Worm (Caenorhabditis elegans) whole organism, L4 larva: ENCODE data around the gene srz-97.

Experiments
- F49E8.2 ChIP-seq: sonication (generic microtip); optimal IDR thresholded peaks from 2 replicates; lab custom pipeline; 2016; ENCODE audit warnings: missing compliant biosample characterization, mild to moderate bottlenecking, missing genetic modification characterization, borderline replicate concordance
- T20F7.1 ChIP-seq: fragments of 200-800 bp; sonication (Bioruptor generic); optimal IDR thresholded peaks from 2 replicates; lab custom pipeline; 2018; ENCODE audit warnings: mild to moderate bottlenecking, missing genetic modification characterization, missing compliant biosample characterization
- Y48G9A.11 ChIP-seq: fragments of 200-800 bp; sonication (Bioruptor generic); IDR thresholded peaks from 2 replicates; pipeline ENCODE4 v1.3.6; 2022; ENCODE audit warnings: missing genetic modification reagents, missing genetic modification characterization, missing compliant biosample characterization
- ZK546.5 ChIP-seq, 2 experiments: sonication (generic microtip); optimal IDR thresholded peaks; 2 replicates each; lab custom pipeline; 2017; ENCODE audit warnings: missing biosample characterization in 2 of 2, missing genetic modification characterization in 2 of 2
- aly-2 ChIP-seq: sonication (generic microtip); optimal IDR thresholded peaks from 2 replicates; lab custom pipeline; 2018; ENCODE audit warnings: missing biosample characterization, missing genetic modification characterization
- ceh-20 ChIP-seq: fragments of 200-800 bp; sonication (Bioruptor generic); IDR thresholded peaks from 2 replicates; pipeline ENCODE4 v1.3.6; 2022; ENCODE audit warnings: missing genetic modification reagents, missing genetic modification characterization, missing compliant biosample characterization
- ceh-44 ChIP-seq: fragments of 200-800 bp; sonication (Bioruptor generic); IDR thresholded peaks from 2 replicates; pipeline ENCODE4 v1.3.6; 2022; ENCODE audit warnings: missing genetic modification reagents, missing genetic modification characterization, missing compliant biosample characterization
- ceh-62 ChIP-seq: sonication (generic microtip); optimal IDR thresholded peaks from 2 replicates; lab custom pipeline; 2017; ENCODE audit warnings: missing biosample characterization, missing genetic modification characterization
- ces-1 ChIP-seq: fragments of 150-350 bp; sonication (generic microtip); optimal IDR thresholded peaks from 4 replicates; lab custom pipeline; 2014; ENCODE audit warnings: missing biosample characterization, missing genetic modification reagents, missing genetic modification characterization
- cey-2 ChIP-seq: sonication (generic microtip); optimal IDR thresholded peaks from 3 replicates; lab custom pipeline; 2017; ENCODE audit warnings: missing genetic modification characterization, mild to moderate bottlenecking, missing compliant biosample characterization, antibody characterized with exemption, borderline replicate concordance; ENCODE audit not compliant: insufficient read depth
- ctbp-1 ChIP-seq: fragments of 200-800 bp; sonication (Bioruptor generic); IDR thresholded peaks from 2 replicates; pipeline ENCODE4 v1.3.6; 2022; ENCODE audit warnings: missing genetic modification reagents, missing genetic modification characterization, missing compliant biosample characterization
- daf-16 ChIP-seq, 3 experiments: sonication (generic microtip); optimal IDR thresholded peaks; 2 replicates each; lab custom pipeline; 2016 to 2017; ENCODE audit warnings: missing genetic modification characterization in 3 of 3, missing genetic modification reagents in 3 of 3, mild to moderate bottlenecking in 2 of 3, missing compliant biosample characterization in 2 of 3, missing biosample characterization in 1 of 3, moderate library complexity in 1 of 3
- daf-19 ChIP-seq: fragments of 200-800 bp; sonication (Bioruptor generic); conservative IDR thresholded peaks from 2 replicates; pipeline ENCODE4 v1.3.6; 2022; ENCODE audit warnings: missing genetic modification characterization, missing compliant biosample characterization
- dmd-6 ChIP-seq: fragments of 200-800 bp; sonication (Bioruptor generic); IDR thresholded peaks from 2 replicates; pipeline ENCODE4 v1.3.6; 2022; ENCODE audit warnings: missing genetic modification reagents, missing genetic modification characterization, missing compliant biosample characterization
- dmd-8 ChIP-seq: fragments of 200-800 bp; sonication (Bioruptor generic); IDR thresholded peaks from 2 replicates; pipeline ENCODE4 v1.3.6; 2022; ENCODE audit warnings: missing genetic modification characterization, missing compliant biosample characterization
- dpl-1 ChIP-seq: fragments of 150-350 bp; optimal IDR thresholded peaks from 2 replicates; lab custom pipeline; 2014; ENCODE audit warnings: missing biosample characterization, missing genetic modification reagents, missing genetic modification characterization
- duxl-1 ChIP-seq: sonication (generic microtip); optimal IDR thresholded peaks from 2 replicates; lab custom pipeline; 2016; ENCODE audit warnings: mild to moderate bottlenecking, missing genetic modification characterization, moderate library complexity, missing compliant biosample characterization; ENCODE audit not compliant: poor library complexity
- dve-1 ChIP-seq: sonication (generic microtip); optimal IDR thresholded peaks from 2 replicates; lab custom pipeline; 2017; ENCODE audit warnings: antibody characterized with exemption, mild to moderate bottlenecking, missing genetic modification characterization, missing compliant biosample characterization; ENCODE audit not compliant: insufficient read depth
- egl-27 ChIP-seq: sonication (generic microtip); optimal IDR thresholded peaks from 3 replicates; lab custom pipeline; 2017; ENCODE audit warnings: missing biosample characterization, missing genetic modification reagents, missing genetic modification characterization
- fkh-10 ChIP-seq: fragments of 150-350 bp; optimal IDR thresholded peaks from 2 replicates; lab custom pipeline; 2014; ENCODE audit warnings: missing biosample characterization, missing genetic modification reagents, missing genetic modification characterization
- hif-1 ChIP-seq, 2 experiments: sonication (generic microtip); optimal IDR thresholded peaks; 2 replicates each; lab custom pipeline; 2016 to 2017; ENCODE audit warnings: missing compliant biosample characterization in 2 of 2, missing genetic modification characterization in 2 of 2, missing genetic modification reagents in 2 of 2, missing genotype in 2 of 2, mild to moderate bottlenecking in 1 of 2
- hlh-11 ChIP-seq: fragments of 200-800 bp; sonication (Bioruptor generic); optimal IDR thresholded peaks from 2 replicates; lab custom pipeline; 2018; ENCODE audit warnings: mild to moderate bottlenecking, missing genetic modification characterization, missing compliant biosample characterization
- hmg-1.1 ChIP-seq: fragments of 200-800 bp; sonication (Bioruptor generic); IDR thresholded peaks from 2 replicates; pipeline ENCODE4 v1.3.6; 2022; ENCODE audit warnings: missing genetic modification reagents, missing genetic modification characterization, missing compliant biosample characterization
- jun-1 ChIP-seq: fragments of 150-350 bp; optimal IDR thresholded peaks from 2 replicates; lab custom pipeline; 2014; ENCODE audit warnings: missing biosample characterization, missing genetic modification reagents, missing genetic modification characterization
- lim-7 ChIP-seq: fragments of 200-800 bp; sonication (Bioruptor generic); IDR thresholded peaks from 2 replicates; pipeline ENCODE4 v1.3.6; 2022; ENCODE audit warnings: missing genetic modification characterization, missing compliant biosample characterization
- lin-13 ChIP-seq: fragments of 150-350 bp; optimal IDR thresholded peaks from 2 replicates; lab custom pipeline; 2014; ENCODE audit warnings: missing biosample characterization, missing genetic modification reagents, missing genetic modification characterization
- lin-29 ChIP-seq: fragments of 200-800 bp; sonication (Bioruptor generic); IDR thresholded peaks from 2 replicates; pipeline ENCODE4 v1.3.6; 2022; ENCODE audit warnings: missing genetic modification reagents, missing genetic modification characterization, missing compliant biosample characterization
- lin-38 ChIP-seq: fragments of 200-800 bp; sonication (Bioruptor generic); IDR thresholded peaks from 2 replicates; pipeline ENCODE4 v1.3.6; 2022; ENCODE audit warnings: missing genetic modification reagents, missing genetic modification characterization, missing compliant biosample characterization
- madf-5 ChIP-seq, 2 experiments: fragments of 200-800 bp; sonication (Bioruptor generic); IDR thresholded peaks; 2 replicates each; pipeline ENCODE4 v1.3.6; 2022; ENCODE audit warnings: missing compliant biosample characterization in 2 of 2, missing genetic modification characterization in 2 of 2
- mdt-29 ChIP-seq: fragments of 200-800 bp; sonication (Bioruptor generic); IDR thresholded peaks from 2 replicates; pipeline ENCODE4 v1.3.6; 2022; ENCODE audit warnings: missing genetic modification reagents, missing genetic modification characterization, missing compliant biosample characterization
- mes-2 ChIP-seq: sonication (generic microtip); optimal IDR thresholded peaks from 2 replicates; lab custom pipeline; 2016; ENCODE audit warnings: missing genotype, mild to moderate bottlenecking, missing genetic modification characterization, missing compliant biosample characterization; ENCODE audit not compliant: poor library complexity, severe bottlenecking
- mxl-3 ChIP-seq: fragments of 200-800 bp; sonication (Bioruptor generic); optimal IDR thresholded peaks from 2 replicates; lab custom pipeline; 2018; ENCODE audit warnings: mild to moderate bottlenecking, missing genetic modification characterization, missing compliant biosample characterization
- nhr-111 ChIP-seq: fragments of 200-800 bp; sonication (Bioruptor generic); optimal IDR thresholded peaks from 2 replicates; lab custom pipeline; 2018; ENCODE audit warnings: mild to moderate bottlenecking, missing genetic modification characterization, missing compliant biosample characterization
- nhr-25 ChIP-seq: sonication (generic microtip); optimal IDR thresholded peaks from 2 replicates; lab custom pipeline; 2017; ENCODE audit warnings: missing genetic modification characterization, mild to moderate bottlenecking, missing compliant biosample characterization, antibody characterized with exemption, moderate library complexity, borderline replicate concordance; ENCODE audit not compliant: insufficient read depth
- nhr-41 ChIP-seq: fragments of 200-800 bp; sonication (Bioruptor generic); IDR thresholded peaks from 2 replicates; pipeline ENCODE4 v1.3.6; 2022; ENCODE audit warnings: missing genetic modification reagents, missing genetic modification characterization, missing compliant biosample characterization
- nhr-6 ChIP-seq: fragments of 150-350 bp; optimal IDR thresholded peaks from 2 replicates; lab custom pipeline; 2014; ENCODE audit warnings: missing biosample characterization, missing genetic modification characterization
- nhr-77 ChIP-seq: fragments of 150-350 bp; optimal IDR thresholded peaks from 2 replicates; lab custom pipeline; 2014; ENCODE audit warnings: missing biosample characterization, missing genetic modification characterization
- pha-4 ChIP-seq, 2 experiments: fragments of 150-350 bp in 1 of 2; fragments of 200-800 bp in 1 of 2; sonication (Bioruptor generic) in 1 of 2; IDR thresholded peaks in 1 of 2; optimal IDR thresholded peaks in 1 of 2; 2 replicates each; pipeline versions ENCODE4 v1.3.6 to Lab custom; 2014 to 2022; ENCODE audit warnings: missing genetic modification characterization in 2 of 2, missing genetic modification reagents in 2 of 2, missing biosample characterization in 1 of 2, missing compliant biosample characterization in 1 of 2
- pqm-1 ChIP-seq: sonication (generic microtip); optimal IDR thresholded peaks from 2 replicates; lab custom pipeline; 2017; ENCODE audit warnings: missing biosample characterization, missing genetic modification characterization
- rbr-2 ChIP-seq: sonication (generic microtip); optimal IDR thresholded peaks from 2 replicates; lab custom pipeline; 2016; ENCODE audit warnings: missing genotype, missing genetic modification characterization, missing compliant biosample characterization
- saeg-2 ChIP-seq: fragments of 200-800 bp; sonication (Bioruptor generic); IDR thresholded peaks from 2 replicates; pipeline ENCODE4 v1.3.6; 2022; ENCODE audit warnings: missing genetic modification reagents, missing genetic modification characterization, missing compliant biosample characterization
- set-16 ChIP-seq: fragments of 200-800 bp; sonication (Bioruptor generic); IDR thresholded peaks from 2 replicates; pipeline ENCODE4 v1.3.6; 2022; ENCODE audit warnings: missing genetic modification reagents, missing genetic modification characterization, missing compliant biosample characterization
- snpc-4 ChIP-seq: fragments of 150-350 bp; optimal IDR thresholded peaks from 2 replicates; lab custom pipeline; 2014; ENCODE audit warnings: missing biosample characterization, missing genetic modification characterization
- spr-1 ChIP-seq: sonication (generic microtip); optimal IDR thresholded peaks from 2 replicates; lab custom pipeline; 2016; ENCODE audit warnings: mild to moderate bottlenecking, missing genetic modification characterization, missing compliant biosample characterization
- spr-3 ChIP-seq: fragments of 200-800 bp; sonication (Bioruptor generic); optimal IDR thresholded peaks from 2 replicates; lab custom pipeline; 2018; ENCODE audit warnings: mild to moderate bottlenecking, missing genetic modification characterization, missing compliant biosample characterization
- unc-130 ChIP-seq: sonication (generic microtip); optimal IDR thresholded peaks from 2 replicates; lab custom pipeline; 2016; ENCODE audit warnings: missing genetic modification reagents, missing genetic modification characterization, missing compliant biosample characterization
- zfp-2 ChIP-seq: sonication (generic microtip); optimal IDR thresholded peaks from 2 replicates; lab custom pipeline; 2016; ENCODE audit warnings: mild to moderate bottlenecking, missing genetic modification characterization, missing compliant biosample characterization
- zip-2 ChIP-seq: fragments of 150-350 bp; optimal IDR thresholded peaks from 2 replicates; lab custom pipeline; 2014; ENCODE audit warnings: missing biosample characterization, missing genetic modification characterization
- ztf-11 ChIP-seq: fragments of 150-350 bp; optimal IDR thresholded peaks from 2 replicates; lab custom pipeline; 2014; ENCODE audit warnings: missing biosample characterization, missing genetic modification characterization

srz-97 gene

DNA sequence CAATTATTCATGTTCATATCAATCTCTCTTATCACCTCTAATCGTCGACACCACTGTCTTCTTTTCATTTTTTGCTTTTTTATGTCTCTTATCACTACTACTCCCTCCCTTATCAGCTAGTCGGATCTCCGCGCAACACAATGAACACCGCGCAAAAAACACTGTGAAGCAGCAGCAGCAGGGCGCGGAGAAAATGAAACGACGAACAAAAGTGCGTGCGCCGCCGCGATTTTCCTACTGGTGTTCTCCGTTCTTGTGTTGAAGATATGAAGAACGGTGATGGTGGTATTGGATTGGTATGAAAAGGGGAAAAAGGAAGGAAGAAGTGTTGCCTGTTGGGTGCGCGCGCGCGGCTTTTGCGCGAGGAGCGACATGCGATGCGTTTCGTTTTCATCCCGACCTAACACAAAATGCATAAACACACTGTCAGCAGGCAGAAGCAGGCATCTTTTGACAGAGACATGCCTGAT, 37.7 kb upstream of the srz-97 start (continued):
- TF ChIP-seq zfp-2 (tag; lab: Kevin White, UChicago) (no peak), egl-27 (no peak), dpl-1 (GFP tag; lab: Kevin White, UChicago) (no peak), snpc-4 (tag; lab: Kevin White, UChicago) (no peak), ZK546.5 (tag; optimal IDR thresholded peaks at IDR 0.05; lab: Kevin White, UChicago) (no peak), F49E8.2 (tag; lab: Kevin White, UChicago) (no peak), lin-38 (GFP tag; lab: Robert Waterston, UW) (no peak), mdt-29 (GFP tag; lab: Robert Waterston, UW) (no peak), daf-19 (GFP tag; lab: Robert Waterston, UW) (no peak), dmd-6 (peak; percentile 75), set-16 (peak; percentile 20; the same call in 1 of the 2 replicates), ceh-44 (GFP tag; lab: Robert Waterston, UW) (no peak), spr-3 (no peak), cey-2 (peak; percentile 62), lin-29 (GFP tag; lab: Robert Waterston, UW) (no peak), mes-2 (tag; lab: Kevin White, UChicago) (peak; percentile 34), Y48G9A.11 (no peak), nhr-77 (tag; lab: Kevin White, UChicago) (no peak), rbr-2 (tag; lab: Kevin White, UChicago) (peak; percentile 26), ceh-20 (GFP tag; lab: Robert Waterston, UW) (no peak), lim-7 (no peak), hmg-1.1 (GFP tag; lab: Robert Waterston, UW) (no peak), dve-1 (peak; percentile 65), nhr-41 (GFP tag; lab: Robert Waterston, UW) (no peak), hif-1 (tag; optimal IDR thresholded peaks at IDR 0.05; lab: Kevin White, UChicago) (no peak), saeg-2 (no peak), daf-16 (GFP tag; optimal IDR thresholded peaks at IDR 0.05; lab: Kevin White, UChicago) (no peak), daf-16 (tag; optimal IDR thresholded peaks at IDR 0.05; lab: Kevin White, UChicago) (no peak), hlh-11 (tag; lab: Kevin White, UChicago) (peak; percentile 86), aly-2 (tag; lab: Kevin White, UChicago) (no peak), ces-1 (GFP tag; lab: Kevin White, UChicago) (no peak), duxl-1 (no peak), ctbp-1 (GFP tag; lab: Robert Waterston, UW) (no peak), pqm-1 (tag; lab: Kevin White, UChicago) (peak; percentile 77), lin-13 (GFP tag; lab: Kevin White, UChicago) (no peak), dmd-8 (no peak), pha-4 (GFP tag; IDR thresholded peaks at IDR 0.05; lab: Robert Waterston, UW) (no peak), pha-4 (tag; optimal IDR thresholded peaks at IDR 0.05; lab: Kevin White, UChicago) (no peak), nhr-6 (tag; lab: Kevin White, UChicago) (no peak), jun-1 (no peak), fkh-10 (GFP tag; lab: Kevin White, UChicago) (no peak), spr-1 (tag; lab: Kevin White, UChicago) (peak; percentile 69), ceh-62 (no peak), T20F7.1 (GFP tag; lab: Kevin White, UChicago) (no peak), nhr-111 (GFP tag; lab: Kevin White, UChicago) (no peak), mxl-3 (GFP tag; lab: Kevin White, UChicago) (peak; percentile 92), nhr-25 (tag; lab: Kevin White, UChicago) (peak; percentile 4), ztf-11 (tag; lab: Kevin White, UChicago) (no peak), madf-5 (GFP tag; IDR thresholded peaks at IDR 0.05; lab: Robert Waterston, UW) (no peak), unc-130 (no peak), zip-2 (tag; lab: Kevin White, UChicago) (no peak)
